Fruit fly (Drosophila melanogaster) whole organism, embryonic: ENCODE data around the gene Nin.
A peak's percentile ranks its signal among the peaks of the same experiment; 100 is the strongest.

Experiments
- B-H1 ChIP-seq: fragments of 200-800 bp; sonication (Bioruptor generic); IDR thresholded peaks from 3 replicates; pipeline ENCODE4 v1.3.6; 2022; ENCODE audit warnings: missing biosample characterization, missing genetic modification characterization
- Bdp1 ChIP-seq: fragments of 200-800 bp; sonication (Bioruptor generic); optimal IDR thresholded peaks from 3 replicates; lab custom pipeline; 2016; ENCODE audit warnings: missing biosample characterization, missing genetic modification characterization
- CG11247 ChIP-seq: fragments of 200-800 bp; sonication (Bioruptor generic); IDR thresholded peaks from 2 replicates; pipeline ENCODE4 v1.3.6; 2022; ENCODE audit warnings: missing biosample characterization, missing genetic modification characterization
- CG12104 ChIP-seq: fragments of 200-800 bp; sonication (Bioruptor generic); optimal IDR thresholded peaks from 3 replicates; lab custom pipeline; 2016; ENCODE audit warnings: missing biosample characterization, missing genetic modification characterization
- CG15011 ChIP-seq: fragments of 200-800 bp; sonication (Bioruptor generic); optimal IDR thresholded peaks from 3 replicates; lab custom pipeline; 2018; ENCODE audit warnings: missing biosample characterization, mild to moderate bottlenecking, missing genetic modification characterization
- CG16813 ChIP-seq: fragments of 200-800 bp; sonication (Bioruptor generic); IDR thresholded peaks from 3 replicates; pipeline ENCODE4 v1.3.6; 2022; ENCODE audit warnings: missing biosample characterization, missing genetic modification characterization; ENCODE audit not compliant: partially characterized antibody
- CG1832 ChIP-seq: fragments of 200-800 bp; sonication (Bioruptor generic); optimal IDR thresholded peaks from 2 replicates; lab custom pipeline; 2017; ENCODE audit warnings: missing biosample characterization, mild to moderate bottlenecking, missing genetic modification characterization, inconsistent platforms
- CG3065 ChIP-seq: fragments of 200-800 bp; sonication (Bioruptor generic); optimal IDR thresholded peaks from 2 replicates; lab custom pipeline; 2016; ENCODE audit warnings: missing biosample characterization, missing genetic modification characterization
- CG33557 ChIP-seq: fragments of 200-800 bp; sonication (Bioruptor generic); optimal IDR thresholded peaks from 2 replicates; lab custom pipeline; 2019; ENCODE audit warnings: missing biosample characterization, mild to moderate bottlenecking, missing genetic modification characterization, moderate library complexity
- CG34376 ChIP-seq: fragments of 200-800 bp; sonication (Bioruptor generic); optimal IDR thresholded peaks from 2 replicates; lab custom pipeline; 2018; ENCODE audit warnings: missing biosample characterization, mild to moderate bottlenecking, missing genetic modification characterization
- CG3847 ChIP-seq: fragments of 200-800 bp; sonication (Bioruptor generic); IDR thresholded peaks from 2 replicates; pipeline ENCODE4 v1.3.6; 2022; ENCODE audit warnings: missing biosample characterization, missing genetic modification characterization
- CG3995 ChIP-seq: fragments of 200-800 bp; sonication (Bioruptor generic); optimal IDR thresholded peaks from 3 replicates; lab custom pipeline; 2016; ENCODE audit warnings: missing biosample characterization, missing genetic modification characterization
- CG4617 ChIP-seq: fragments of 200-800 bp; sonication (Bioruptor generic); optimal IDR thresholded peaks from 3 replicates; lab custom pipeline; 2016; ENCODE audit warnings: missing biosample characterization, missing genetic modification characterization, borderline replicate concordance
- CG4820 ChIP-seq: fragments of 200-800 bp; sonication (Bioruptor generic); optimal IDR thresholded peaks from 3 replicates; lab custom pipeline; 2016; ENCODE audit warnings: missing biosample characterization, missing genetic modification characterization
- CG6791 ChIP-seq: fragments of 200-800 bp; sonication (Bioruptor generic); IDR thresholded peaks from 3 replicates; pipeline ENCODE4 v1.3.6; 2022; ENCODE audit warnings: missing biosample characterization, missing genetic modification characterization; ENCODE audit not compliant: partially characterized antibody
- CG7556 ChIP-seq: fragments of 200-800 bp; sonication (Bioruptor generic); optimal IDR thresholded peaks from 2 replicates; lab custom pipeline; 2017; ENCODE audit warnings: missing biosample characterization, mild to moderate bottlenecking, missing genetic modification characterization
- CG7745 ChIP-seq: fragments of 200-800 bp; sonication (Bioruptor generic); optimal IDR thresholded peaks from 2 replicates; lab custom pipeline; 2018; ENCODE audit warnings: missing biosample characterization, mild to moderate bottlenecking, missing genetic modification characterization, moderate library complexity
- CG8281 ChIP-seq: fragments of 200-800 bp; sonication (Bioruptor generic); optimal IDR thresholded peaks from 2 replicates; lab custom pipeline; 2018; ENCODE audit warnings: missing biosample characterization, mild to moderate bottlenecking, missing genetic modification characterization, moderate library complexity
- CG8765 ChIP-seq: fragments of 200-800 bp; sonication (Bioruptor generic); IDR thresholded peaks from 2 replicates; pipeline ENCODE4 v1.3.6; 2022; ENCODE audit warnings: missing biosample characterization, missing genetic modification characterization
- CG9817 ChIP-seq: fragments of 200-800 bp; sonication (Bioruptor generic); optimal IDR thresholded peaks from 2 replicates; lab custom pipeline; 2018; ENCODE audit warnings: missing biosample characterization, mild to moderate bottlenecking, missing genetic modification characterization, moderate library complexity
- CHES-1-like ChIP-seq: fragments of 200-800 bp; sonication (Bioruptor generic); optimal IDR thresholded peaks from 2 replicates; lab custom pipeline; 2016; ENCODE audit warnings: missing biosample characterization, missing genetic modification characterization
- Dad ChIP-seq: fragments of 200-800 bp; sonication (Bioruptor generic); optimal IDR thresholded peaks from 3 replicates; lab custom pipeline; 2016; ENCODE audit warnings: missing biosample characterization, missing genetic modification characterization
- Dip3 ChIP-seq: fragments of 200-800 bp; sonication (Bioruptor generic); optimal IDR thresholded peaks from 3 replicates; lab custom pipeline; 2016; ENCODE audit warnings: missing biosample characterization, missing genetic modification characterization
- GATAe ChIP-seq: fragments of 200-800 bp; sonication (Bioruptor generic); conservative IDR thresholded peaks from 2 replicates; pipeline ENCODE4 v1.3.6; 2022; ENCODE audit warnings: missing biosample characterization, missing genetic modification characterization
- Gug ChIP-seq: fragments of 200-800 bp; sonication (Bioruptor generic); IDR thresholded peaks from 4 replicates; pipeline ENCODE4 v1.3.6; 2022; ENCODE audit warnings: missing biosample characterization, missing genetic modification characterization
- Hr78 ChIP-seq, 2 experiments: fragments of 200-800 bp in 1 of 2; fragments of >200 bp in 1 of 2; sonication (Bioruptor generic) in 1 of 2; optimal IDR thresholded peaks; 2 replicates each; lab custom pipeline; 2017 to 2019; ENCODE audit warnings: missing biosample characterization in 2 of 2, missing genetic modification characterization in 2 of 2, mild to moderate bottlenecking in 1 of 2, moderate library complexity in 1 of 2
- Med ChIP-seq: fragments of 200-800 bp; sonication (Bioruptor generic); peaks from one replicate; lab custom pipeline; 2016; ENCODE audit warnings: missing biosample characterization, missing genetic modification characterization, mild to moderate bottlenecking, inconsistent platforms, moderate library complexity
- Myb ChIP-seq: fragments of 200-800 bp; sonication (Bioruptor generic); optimal IDR thresholded peaks from 2 replicates; lab custom pipeline; 2016; ENCODE audit warnings: missing biosample characterization, missing genetic modification characterization
- PHDP ChIP-seq: fragments of 200-800 bp; sonication (Bioruptor generic); optimal IDR thresholded peaks from 3 replicates; lab custom pipeline; 2018; ENCODE audit warnings: missing biosample characterization, mild to moderate bottlenecking, missing genetic modification characterization, moderate library complexity
- Poxn ChIP-seq: fragments of 200-800 bp; sonication (Bioruptor generic); IDR thresholded peaks from 2 replicates; pipeline ENCODE4 v1.3.6; 2022; ENCODE audit warnings: missing biosample characterization, missing genetic modification characterization
- Rx ChIP-seq: fragments of 200-800 bp; sonication (Bioruptor generic); IDR thresholded peaks from 2 replicates; pipeline ENCODE4 v1.3.6; 2022; ENCODE audit warnings: missing biosample characterization, missing genetic modification characterization
- TFAM ChIP-seq: fragments of 200-800 bp; sonication (Bioruptor generic); optimal IDR thresholded peaks from 2 replicates; lab custom pipeline; 2017; ENCODE audit warnings: missing biosample characterization, missing genetic modification characterization, inconsistent platforms
- bsh ChIP-seq, 2 experiments: fragments of 200-800 bp; sonication (Bioruptor generic); optimal IDR thresholded peaks; 2 replicates each; lab custom pipeline; 2017 to 2018; ENCODE audit warnings: mild to moderate bottlenecking in 2 of 2, missing biosample characterization in 2 of 2, missing genetic modification characterization in 2 of 2, moderate library complexity in 1 of 2
- esg ChIP-seq: fragments of 200-800 bp; sonication (Bioruptor generic); conservative IDR thresholded peaks from 2 replicates; pipeline ENCODE4 v1.3.6; 2022; ENCODE audit warnings: missing biosample characterization, missing genetic modification characterization
- ewg ChIP-seq: fragments of 200-800 bp; sonication (Bioruptor generic); optimal IDR thresholded peaks from 3 replicates; lab custom pipeline; 2017; ENCODE audit warnings: mild to moderate bottlenecking, missing biosample characterization, missing genetic modification reagents, missing genetic modification characterization
- eyg ChIP-seq: fragments of 200-800 bp; sonication (Bioruptor generic); optimal IDR thresholded peaks from 3 replicates; lab custom pipeline; 2016; ENCODE audit warnings: missing biosample characterization, missing genetic modification characterization
- fu2 ChIP-seq: fragments of 200-800 bp; sonication (Bioruptor generic); optimal IDR thresholded peaks from 2 replicates; lab custom pipeline; 2016; ENCODE audit warnings: missing biosample characterization, missing genetic modification characterization
- gfzf ChIP-seq: fragments of 200-800 bp; sonication (Bioruptor generic); optimal IDR thresholded peaks from 2 replicates; lab custom pipeline; 2016; ENCODE audit warnings: missing biosample characterization, mild to moderate bottlenecking, missing genetic modification characterization, moderate library complexity
- gt ChIP-seq: fragments of 200-800 bp; sonication (Bioruptor generic); IDR thresholded peaks from 2 replicates; pipeline ENCODE4 v1.3.6; 2022; ENCODE audit warnings: missing biosample characterization, missing genetic modification characterization
- ham ChIP-seq: fragments of 200-800 bp; sonication (Bioruptor generic); IDR thresholded peaks from 2 replicates; pipeline ENCODE4 v1.3.6; 2022; ENCODE audit warnings: missing biosample characterization, missing genetic modification characterization
- kah ChIP-seq: fragments of 200-800 bp; sonication (Bioruptor generic); optimal IDR thresholded peaks from 2 replicates; lab custom pipeline; 2018; ENCODE audit warnings: missing biosample characterization, mild to moderate bottlenecking, missing genetic modification characterization
- kay ChIP-seq: fragments of 200-800 bp; sonication (Bioruptor generic); optimal IDR thresholded peaks from 2 replicates; lab custom pipeline; 2016; ENCODE audit warnings: missing biosample characterization, missing genetic modification characterization
- lmd ChIP-seq: fragments of 200-800 bp; sonication (Bioruptor generic); IDR thresholded peaks from 2 replicates; pipeline ENCODE4 v1.3.6; 2022; ENCODE audit warnings: missing biosample characterization, missing genetic modification characterization
- phol ChIP-seq: fragments of 200-800 bp; sonication (Bioruptor generic); optimal IDR thresholded peaks from 3 replicates; lab custom pipeline; 2018; ENCODE audit warnings: missing biosample characterization, mild to moderate bottlenecking, missing genetic modification characterization, moderate library complexity
- slp2 ChIP-seq: fragments of 200-800 bp; sonication (Bioruptor generic); optimal IDR thresholded peaks from 2 replicates; lab custom pipeline; 2016; ENCODE audit warnings: missing biosample characterization, missing genetic modification characterization
- stwl ChIP-seq: fragments of 200-800 bp; sonication (Bioruptor generic); optimal IDR thresholded peaks from 3 replicates; lab custom pipeline; 2018; ENCODE audit warnings: missing biosample characterization, mild to moderate bottlenecking, missing genetic modification characterization, moderate library complexity
- sug ChIP-seq: fragments of 200-800 bp; optimal IDR thresholded peaks from 2 replicates; lab custom pipeline; 2019; ENCODE audit warnings: missing biosample characterization, mild to moderate bottlenecking, missing genetic modification characterization, moderate library complexity
- tup ChIP-seq: fragments of 200-800 bp; sonication (Bioruptor generic); optimal IDR thresholded peaks from 2 replicates; lab custom pipeline; 2016; ENCODE audit warnings: missing biosample characterization, mild to moderate bottlenecking, missing genetic modification characterization, moderate library complexity
- vnd ChIP-seq: fragments of 200-800 bp; sonication (Bioruptor generic); IDR thresholded peaks from 3 replicates; pipeline ENCODE4 v1.3.6; 2022; ENCODE audit warnings: missing biosample characterization, missing genetic modification characterization; ENCODE audit not compliant: partially characterized antibody

Gene Nin

dm6 chr2L:5299628-5299986, 21.3 kb upstream of the Nin start (continued):
- TF ChIP-seq CG9817 (tag; lab: Kevin White, UChicago) (no peak), TFAM (no peak), CG1832 (GFP tag; lab: Kevin White, UChicago) (no peak), lmd (GFP tag; lab: Robert Waterston, UW) (no peak), slp2 (GFP tag; lab: Kevin White, UChicago) (no peak), ewg (no peak), CG34376 (GFP tag; lab: Kevin White, UChicago) (peak; percentile 38), kay (GFP tag; lab: Kevin White, UChicago) (peak; percentile 21), Rx (GFP tag; lab: Robert Waterston, UW) (no peak), CG8765 (no peak), CG15011 (GFP tag; lab: Kevin White, UChicago) (no peak), CG11247 (no peak), CHES-1-like (GFP tag; lab: Kevin White, UChicago) (no peak), CG6791 (no peak), CG4820 (no peak), Hr78 (GFP tag; optimal IDR thresholded peaks at IDR 0.05; lab: Kevin White, UChicago) (peak in 1 of 2 experiments; percentile 54), CG4617 (GFP tag; lab: Kevin White, UChicago) (no peak), sug (tag; lab: Kevin White, UChicago) (peak; percentile 27), kah (GFP tag; lab: Kevin White, UChicago) (no peak), phol (tag; lab: Kevin White, UChicago) (no peak)

- TF ChIP-seq B-H1 (GFP tag; lab: Robert Waterston, UW), result peak; percentile 62
- no peak for TF ChIP-seq stwl (tag; lab: Kevin White, UChicago)
- peak; percentile 16 for TF ChIP-seq tup (GFP tag; lab: Kevin White, UChicago)
- peak; percentile 69 for TF ChIP-seq gt (GFP tag; lab: Robert Waterston, UW)
- TF ChIP-seq Poxn, result no peak
- TF ChIP-seq CG12104 (GFP tag; lab: Kevin White, UChicago), result peak; percentile 58
- TF ChIP-seq fu2 (GFP tag; lab: Kevin White, UChicago), result peak; percentile 41
- TF ChIP-seq CG33557, result peak; percentile 76
- peak; percentile 73 for TF ChIP-seq kay (GFP tag; lab: Kevin White, UChicago)
- TF ChIP-seq CG3065 (GFP tag; lab: Kevin White, UChicago), result peak; percentile 38
- peak; percentile 95 for TF ChIP-seq PHDP
- TF ChIP-seq Gug (GFP tag; lab: Robert Waterston, UW), result peak; percentile 43; the same call in 3 of the 4 replicates
- no peak for TF ChIP-seq gfzf (GFP tag; lab: Kevin White, UChicago)
- TF ChIP-seq eyg (GFP tag; lab: Kevin White, UChicago), result no peak
- TF ChIP-seq CG3995, result no peak
- TF ChIP-seq Dip3, result peak; percentile 76
- TF ChIP-seq CG15011 (GFP tag; lab: Kevin White, UChicago), result peak; percentile 64
- peak; percentile 88 for TF ChIP-seq Med (GFP tag; lab: Kevin White, UChicago)
- TF ChIP-seq vnd (GFP tag; lab: Robert Waterston, UW), result no peak
- TF ChIP-seq CG11247, result peak; percentile 57; the same call in 1 of the 2 replicates
- peak; percentile 4 for TF ChIP-seq CG7745 (tag; lab: Kevin White, UChicago)
- peak; percentile 54 for TF ChIP-seq CG8281 (tag; lab: Kevin White, UChicago)
- TF ChIP-seq CG7556 (GFP tag; lab: Kevin White, UChicago), result peak; percentile 84
- no peak for TF ChIP-seq CG3847 (GFP tag; lab: Robert Waterston, UW)
- TF ChIP-seq Bdp1 (GFP tag; lab: Kevin White, UChicago), result peak; percentile 45
- no peak for TF ChIP-seq ham (GFP tag; lab: Robert Waterston, UW)
- peak; percentile 71 for TF ChIP-seq kah (GFP tag; lab: Kevin White, UChicago)
- peak in 1 of 2 experiments; percentile 94 for TF ChIP-seq bsh (GFP tag; optimal IDR thresholded peaks at IDR 0.05; lab: Kevin White, UChicago)
- no peak for TF ChIP-seq Dad (GFP tag; lab: Kevin White, UChicago)
- peak; percentile 25; the same call in 1 of the 2 replicates for TF ChIP-seq GATAe
- no peak for TF ChIP-seq CG16813 (GFP tag; lab: Robert Waterston, UW)
- peak; percentile 15 for TF ChIP-seq Myb (GFP tag; lab: Kevin White, UChicago)
- TF ChIP-seq esg (GFP tag; lab: Robert Waterston, UW), result peak; percentile 88
Observed at dm6 chr2L:5298978-5299627, 20.8 kb upstream of the Nin start.
